Worm (Caenorhabditis elegans) whole organism, dauer: ENCODE measurements around the gene dph-5.

Experiments used
- unc-62 ChIP-seq: sonication (generic microtip); optimal IDR thresholded peaks from 2 replicates; lab custom pipeline; 2017; ENCODE audit warnings: missing biosample characterization, missing genetic modification reagents, missing genetic modification characterization

The dph-5 gene

DNA sequence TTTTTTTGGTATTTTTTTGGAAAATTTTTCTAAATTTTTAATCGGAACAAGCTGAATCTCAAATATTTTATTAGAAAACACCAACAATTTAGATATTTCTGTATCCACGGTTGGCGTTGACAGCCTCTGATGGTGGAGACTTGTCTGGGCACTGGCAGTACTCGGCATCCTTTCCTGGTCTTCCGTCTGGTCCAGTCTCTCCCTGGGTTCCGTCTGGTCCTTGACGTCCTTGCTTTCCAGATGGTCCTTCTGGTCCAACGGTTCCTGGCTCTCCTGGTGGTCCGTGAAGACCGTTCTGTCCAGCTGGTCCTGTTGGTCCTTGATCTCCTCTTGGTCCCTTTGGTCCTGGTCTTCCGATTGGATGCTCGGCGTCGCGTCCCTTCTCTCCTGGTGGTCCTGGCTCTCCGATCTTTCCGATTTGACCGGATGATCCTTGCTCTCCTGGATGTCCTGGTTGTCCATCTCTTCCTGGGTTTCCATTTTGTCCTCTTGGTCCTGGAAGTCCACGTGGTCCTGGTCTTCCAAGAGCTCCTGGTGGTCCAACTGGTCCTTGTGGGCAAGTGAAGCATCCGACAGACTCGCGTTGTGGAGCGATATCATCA lies 13.3 kb upstream of the dph-5 start:
- TF ChIP-seq unc-62 (GFP tag; lab: Kevin White, UChicago) = no peak

ce11 chrII:11337497-11338040 lies 12.4 kb upstream of the dph-5 start, which contains the start of gene sqt-1:
Gene sqt-1 (minus strand): TSS chrII:11337837.
- no peak for TF ChIP-seq unc-62 (GFP tag; lab: Kevin White, UChicago)

ce11 chrII:11339507-11339906 lies 10.5 kb upstream of the dph-5 start, which contains the start of gene rmd-3:
Gene rmd-3 (minus strand): TSS chrII:11339607.
- no peak for TF ChIP-seq unc-62 (GFP tag; lab: Kevin White, UChicago)

- TF ChIP-seq unc-62 (GFP tag; lab: Kevin White, UChicago) = no peak
These were observed 6.6 kb upstream of the dph-5 start, which contains the start of gene lgc-20 for ce11 chrII:11343300-11343869. Gene lgc-20 (minus strand): TSS chrII:11343610.

DNA sequence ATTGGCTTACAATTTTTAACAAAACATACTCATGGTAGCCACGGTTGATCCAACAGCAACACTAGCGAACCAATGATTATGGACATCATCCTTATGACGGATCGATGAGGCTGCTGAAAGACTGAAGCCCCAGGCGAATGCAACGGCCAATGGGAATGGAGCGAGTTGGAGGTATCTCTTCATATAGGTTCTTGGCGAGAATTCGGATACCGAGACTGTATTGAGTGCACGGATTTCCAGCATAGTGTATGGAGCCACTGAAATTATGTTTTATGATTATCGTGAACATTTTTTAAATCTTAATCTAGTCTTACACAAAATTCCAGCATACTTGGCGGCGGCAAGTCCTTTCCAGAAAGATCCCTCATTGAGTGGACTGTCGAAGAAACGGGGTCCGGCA lies 5.4 kb upstream of the dph-5 start:
- TF ChIP-seq unc-62 (GFP tag; lab: Kevin White, UChicago) = no peak

ce11 chrII:11345570-11346029 lies 4.4 kb upstream of the dph-5 start, which contains the start of gene nduf-11:
Gene nduf-11 (minus strand): TSS chrII:11345620.
- no peak for TF ChIP-seq unc-62 (GFP tag; lab: Kevin White, UChicago)

DNA sequence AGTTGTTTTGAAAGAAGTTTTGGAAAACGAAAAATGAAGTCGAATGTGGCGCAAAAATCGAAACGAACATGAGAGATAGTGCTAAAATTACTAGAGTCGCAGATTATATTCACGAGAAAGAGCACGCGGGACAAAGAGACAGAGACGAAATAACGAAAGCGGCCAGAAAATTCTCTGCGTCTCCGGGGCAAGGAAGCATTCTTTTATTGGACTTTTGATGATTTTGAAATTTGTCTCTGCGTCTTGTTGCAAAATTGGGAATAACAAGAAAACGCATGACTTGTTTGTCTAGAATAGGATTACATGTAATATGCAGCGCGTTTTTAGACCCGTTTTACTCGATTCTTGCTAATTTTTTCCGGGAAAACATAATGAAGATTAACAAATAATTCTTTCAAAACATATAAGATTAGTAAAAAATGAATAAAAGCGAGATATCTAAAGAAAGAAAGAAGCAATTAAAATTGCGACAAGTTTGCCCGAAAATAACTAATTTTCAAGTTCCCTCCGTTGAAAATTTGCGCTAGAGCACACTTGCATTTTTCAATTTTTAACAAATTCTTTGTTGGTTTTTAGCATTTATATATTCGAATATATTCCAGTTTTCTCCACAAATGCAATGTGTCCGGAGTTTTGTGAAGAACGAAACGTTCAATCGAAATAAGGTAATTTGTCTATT lies 2.0 kb upstream of the dph-5 start, which contains the start of the genes B0491.6 and pigm-1:
Gene B0491.6 (minus strand): TSS at position 466 of the 679 bp plus-strand sequence.
Gene pigm-1 (plus strand): TSS at position 568 of the 679 bp plus-strand sequence.
- no peak for TF ChIP-seq unc-62 (GFP tag; lab: Kevin White, UChicago)

- no peak for TF ChIP-seq unc-62 (GFP tag; lab: Kevin White, UChicago)
These were observed 1.6 kb downstream of the dph-5 start, which contains the start of gene clh-2 for ce11 chrII:11351599-11351998. Gene clh-2 (plus strand): TSS chrII:11351899.

DNA sequence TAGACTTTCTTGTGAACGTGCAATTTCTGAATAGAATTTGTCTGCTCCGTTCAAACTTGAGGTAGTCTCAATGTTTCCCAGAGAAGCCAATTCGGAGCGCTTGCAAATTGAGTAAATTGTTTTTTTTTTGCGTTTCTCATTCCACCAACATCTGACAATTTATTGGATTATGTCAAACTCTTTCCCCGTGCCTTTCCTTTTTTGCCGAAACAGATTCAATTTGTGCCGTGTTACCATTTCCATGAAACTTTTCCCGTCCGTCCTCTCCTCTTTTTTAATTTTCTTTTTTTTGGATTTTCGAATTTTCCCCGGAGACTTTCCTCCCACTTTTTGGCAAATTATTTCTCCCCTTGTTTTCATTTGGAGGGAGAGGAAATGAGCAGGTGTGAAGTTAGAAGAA lies 3.5 kb downstream of the dph-5 start:
- TF ChIP-seq unc-62 (GFP tag; lab: Kevin White, UChicago) = no peak

- no peak for TF ChIP-seq unc-62 (GFP tag; lab: Kevin White, UChicago)
These were observed 11.8 kb downstream of the dph-5 start for ce11 chrII:11361751-11362150.

DNA sequence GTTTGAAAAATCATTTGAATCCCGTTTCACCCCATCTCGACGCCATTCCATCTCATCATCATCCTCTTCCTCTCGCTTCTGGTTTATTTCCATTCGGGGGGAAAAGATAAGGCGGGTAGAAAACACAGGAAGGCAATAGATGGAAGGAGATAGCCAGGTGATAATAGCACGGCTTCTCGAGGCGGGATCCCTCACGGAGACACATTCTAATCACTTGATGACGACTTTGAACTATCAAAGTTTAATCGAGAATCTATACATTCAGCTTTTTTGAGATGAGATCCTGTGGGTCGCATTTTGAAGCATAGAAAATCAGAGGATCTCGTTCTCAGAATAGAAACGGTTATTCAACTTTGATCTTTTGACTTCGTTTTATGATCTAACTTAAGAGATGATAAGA lies 22.0 kb downstream of the dph-5 start, which contains the start of gene C33B4.2:
Gene C33B4.2 (minus strand): TSS at position 165 of the 400 bp plus-strand sequence.
- TF ChIP-seq unc-62 (GFP tag; lab: Kevin White, UChicago) = no peak

ce11 chrII:11376026-11376425 lies 26.0 kb downstream of the dph-5 start:
- TF ChIP-seq unc-62 (GFP tag; lab: Kevin White, UChicago) = no peak

DNA sequence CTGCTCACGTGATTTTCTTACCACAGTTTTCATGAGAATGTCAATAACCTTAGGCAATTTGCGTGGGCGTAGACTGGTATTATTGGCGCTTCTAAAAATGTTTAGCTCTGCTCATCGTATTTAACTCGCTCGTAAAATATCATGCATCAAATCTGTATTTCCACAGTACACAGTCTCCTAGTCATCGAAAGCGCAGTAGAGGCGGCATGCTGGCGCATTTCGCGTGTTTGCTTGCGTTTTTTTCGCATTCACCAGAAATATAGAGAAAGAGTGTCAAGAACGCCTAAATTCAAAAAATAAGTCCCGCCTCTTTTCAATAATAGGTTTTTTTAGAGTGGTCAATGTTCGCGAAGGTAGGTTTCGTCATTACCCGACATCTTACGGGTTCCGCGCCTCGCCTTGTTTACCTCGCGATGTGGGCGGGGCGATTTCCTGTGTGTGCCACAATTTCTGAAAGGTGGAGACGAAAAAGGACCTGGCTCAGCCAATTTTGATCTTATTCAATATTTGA lies 26.7 kb downstream of the dph-5 start:
- TF ChIP-seq unc-62 (GFP tag; lab: Kevin White, UChicago) = no peak

- TF ChIP-seq unc-62 (GFP tag; lab: Kevin White, UChicago) = no peak
These were observed 27.7 kb downstream of the dph-5 start for ce11 chrII:11377700-11378099.

- TF ChIP-seq unc-62 (GFP tag; lab: Kevin White, UChicago) = no peak
These were observed 33.1 kb downstream of the dph-5 start, which contains the start of the genes C33B4.5 and C33B4.4 for ce11 chrII:11383058-11383457. Gene C33B4.5 (plus strand): TSS chrII:11383327. Gene C33B4.4 (minus strand): TSS chrII:11383442.
